Fruit fly (Drosophila melanogaster) whole organism, prepupa: ENCODE results near the gene CG14079.

Source experiments
- Blimp-1 ChIP-seq: fragments of 200-800 bp; sonication (Bioruptor generic); optimal IDR thresholded peaks from 3 replicates; lab custom pipeline; 2017; ENCODE audit warnings: missing biosample characterization, missing genetic modification characterization, mild to moderate bottlenecking, moderate library complexity, missing genetic modification reagents
- CG11294 ChIP-seq: fragments of 200-800 bp; sonication (Bioruptor generic); IDR thresholded peaks from 2 replicates; pipeline ENCODE4 v1.3.6; 2022; ENCODE audit warnings: missing biosample characterization, missing genetic modification characterization
- CG11902 ChIP-seq: fragments of 200-800 bp; sonication (Bioruptor generic); optimal IDR thresholded peaks from 3 replicates; lab custom pipeline; 2016; ENCODE audit warnings: missing biosample characterization, missing genetic modification characterization
- CG1621 ChIP-seq: fragments of 200-800 bp; sonication (Bioruptor generic); optimal IDR thresholded peaks from 3 replicates; lab custom pipeline; 2018; ENCODE audit warnings: missing biosample characterization, mild to moderate bottlenecking, missing genetic modification characterization
- CG3032 ChIP-seq: fragments of 200-800 bp; optimal IDR thresholded peaks from 2 replicates; lab custom pipeline; 2019; ENCODE audit warnings: missing biosample characterization, mild to moderate bottlenecking, missing genetic modification characterization, moderate library complexity
- CG32006 ChIP-seq: fragments of 200-800 bp; sonication (Bioruptor generic); optimal IDR thresholded peaks from 3 replicates; lab custom pipeline; 2017; ENCODE audit warnings: missing biosample characterization, mild to moderate bottlenecking, missing genetic modification characterization
- CG3919 ChIP-seq: fragments of 200-800 bp; sonication (Bioruptor generic); optimal IDR thresholded peaks from 3 replicates; lab custom pipeline; 2016; ENCODE audit warnings: missing biosample characterization, missing genetic modification characterization
- CG6276 ChIP-seq: fragments of 200-800 bp; sonication (Bioruptor generic); optimal IDR thresholded peaks from 2 replicates; lab custom pipeline; 2017; ENCODE audit warnings: missing biosample characterization, mild to moderate bottlenecking, missing genetic modification characterization
- CG6792 ChIP-seq: fragments of 200-800 bp; sonication (Bioruptor generic); optimal IDR thresholded peaks from 3 replicates; lab custom pipeline; 2016; ENCODE audit warnings: missing biosample characterization, missing genetic modification characterization
- CG6854 ChIP-seq: fragments of 200-800 bp; sonication (Bioruptor generic); optimal IDR thresholded peaks from 2 replicates; lab custom pipeline; 2017; ENCODE audit warnings: missing biosample characterization, mild to moderate bottlenecking, missing genetic modification characterization
- CG7368 ChIP-seq: fragments of 200-800 bp; sonication (Bioruptor generic); optimal IDR thresholded peaks from 3 replicates; lab custom pipeline; 2016; ENCODE audit warnings: missing biosample characterization, missing genetic modification characterization
- CG8632 ChIP-seq: fragments of 200-800 bp; sonication (Bioruptor generic); optimal IDR thresholded peaks from 3 replicates; lab custom pipeline; 2016; ENCODE audit warnings: missing biosample characterization, missing genetic modification characterization
- Eip78C ChIP-seq: fragments of 200-800 bp; sonication (Bioruptor generic); peaks from one replicate; lab custom pipeline; 2016; ENCODE audit warnings: missing biosample characterization, missing genetic modification characterization
- Eip93F ChIP-seq: fragments of 200-800 bp; sonication (Bioruptor generic); optimal IDR thresholded peaks from 2 replicates; lab custom pipeline; 2016; ENCODE audit warnings: missing biosample characterization, mild to moderate bottlenecking, missing genetic modification characterization
- Ets96B ChIP-seq: fragments of 200-800 bp; optimal IDR thresholded peaks from 2 replicates; lab custom pipeline; 2019; ENCODE audit warnings: missing biosample characterization, mild to moderate bottlenecking, missing genetic modification characterization, moderate library complexity
- Hr39 ChIP-seq: fragments of 200-800 bp; sonication (Bioruptor generic); optimal IDR thresholded peaks from 2 replicates; lab custom pipeline; 2016; ENCODE audit warnings: missing biosample characterization, missing genetic modification characterization
- Met ChIP-seq: fragments of 200-800 bp; sonication (Bioruptor generic); optimal IDR thresholded peaks from 3 replicates; lab custom pipeline; 2016; ENCODE audit warnings: missing biosample characterization, missing genetic modification characterization
- OdsH ChIP-seq: fragments of 200-800 bp; sonication (Bioruptor generic); optimal IDR thresholded peaks from 3 replicates; lab custom pipeline; 2016; ENCODE audit warnings: missing biosample characterization, missing genetic modification characterization
- Sox102F ChIP-seq: fragments of 200-800 bp; sonication (Bioruptor generic); optimal IDR thresholded peaks from 2 replicates; lab custom pipeline; 2016; ENCODE audit warnings: missing biosample characterization, mild to moderate bottlenecking, missing genetic modification characterization
- Sox14 ChIP-seq: fragments of 200-800 bp; sonication (Bioruptor generic); optimal IDR thresholded peaks from 3 replicates; lab custom pipeline; 2016; ENCODE audit warnings: missing biosample characterization, missing genetic modification characterization
- cyc ChIP-seq: fragments of 200-800 bp; sonication (Bioruptor generic); optimal IDR thresholded peaks from 3 replicates; lab custom pipeline; 2016; ENCODE audit warnings: missing biosample characterization, missing genetic modification characterization
- dsx ChIP-seq: fragments of 200-800 bp; optimal IDR thresholded peaks from 3 replicates; lab custom pipeline; 2019; ENCODE audit warnings: missing biosample characterization, mild to moderate bottlenecking, missing genetic modification characterization, moderate library complexity; ENCODE audit not compliant: poor library complexity, severe bottlenecking
- esn ChIP-seq: fragments of 200-800 bp; sonication (Bioruptor generic); optimal IDR thresholded peaks from 2 replicates; lab custom pipeline; 2016; ENCODE audit warnings: missing biosample characterization, mild to moderate bottlenecking, missing genetic modification characterization, moderate library complexity
- fd59A ChIP-seq: fragments of 200-800 bp; sonication (Bioruptor generic); optimal IDR thresholded peaks from 2 replicates; lab custom pipeline; 2017; ENCODE audit warnings: missing biosample characterization, mild to moderate bottlenecking, missing genetic modification characterization, missing genetic modification reagents
- fd85E ChIP-seq: fragments of 200-800 bp; sonication (Bioruptor generic); optimal IDR thresholded peaks from 3 replicates; lab custom pipeline; 2016; ENCODE audit warnings: missing biosample characterization, missing genetic modification characterization
- lz ChIP-seq: fragments of 200-800 bp; sonication (Bioruptor generic); optimal IDR thresholded peaks from 3 replicates; lab custom pipeline; 2016; ENCODE audit warnings: missing biosample characterization, missing genetic modification characterization
- net ChIP-seq: fragments of 200-800 bp; sonication (Bioruptor generic); optimal IDR thresholded peaks from 3 replicates; lab custom pipeline; 2016; ENCODE audit warnings: missing biosample characterization, missing genetic modification characterization
- pdm3 ChIP-seq: fragments of 200-800 bp; sonication (Bioruptor generic); optimal IDR thresholded peaks from 3 replicates; lab custom pipeline; 2016; ENCODE audit warnings: missing biosample characterization, missing genetic modification characterization
- svp ChIP-seq: fragments of 200-800 bp; sonication (Bioruptor generic); peaks from one replicate; lab custom pipeline; 2016; ENCODE audit warnings: missing biosample characterization, missing genetic modification characterization
- topi ChIP-seq: fragments of 200-800 bp; sonication (Bioruptor generic); optimal IDR thresholded peaks from 3 replicates; lab custom pipeline; 2016; ENCODE audit warnings: missing biosample characterization, missing genetic modification characterization
- vri ChIP-seq: fragments of 200-800 bp; sonication (Bioruptor generic); optimal IDR thresholded peaks from 3 replicates; lab custom pipeline; 2016; ENCODE audit warnings: missing biosample characterization, mild to moderate bottlenecking, missing genetic modification characterization

CG14079 gene

dm6 chr3L:19092125-19093058, 5.4 kb upstream of the CG14079 start, which contains the start of gene MESR6 (continued):
- TF ChIP-seq Eip93F (GFP tag; lab: Kevin White, UChicago) (peak; percentile 86), Hr39 (GFP tag; lab: Kevin White, UChicago) (no peak), net (GFP tag; lab: Kevin White, UChicago) (no peak), fd59A (GFP tag; lab: Kevin White, UChicago) (no peak)
- TF ChIP-seq, all 60 proteins: peak for 12

dm6 chr3L:19096032-19096431, 1.8 kb upstream of the CG14079 start, which contains the start of gene CNPYb:
CNPYb (minus strand) TSS chr3L:19096217.
- peak; percentile 70 for TF ChIP-seq Eip78C (GFP tag; lab: Kevin White, UChicago)
- peak; percentile 29 for TF ChIP-seq esn
- TF ChIP-seq OdsH = no peak
- TF ChIP-seq Met = peak; percentile 6
- peak; percentile 19 for TF ChIP-seq CG6854 (GFP tag; lab: Kevin White, UChicago)

dm6 chr3L:19097102-19097501, 697 bp upstream of the CG14079 start:
- TF ChIP-seq CG6276 (GFP tag; lab: Kevin White, UChicago) (no peak), pdm3 (GFP tag; lab: Kevin White, UChicago) (no peak), OdsH (no peak), CG11902 (GFP tag; lab: Kevin White, UChicago) (no peak), Ets96B (no peak), CG3032 (tag; lab: Kevin White, UChicago) (no peak), CG3919 (GFP tag; lab: Kevin White, UChicago) (no peak)
- TF ChIP-seq, all 60 proteins: peak for 0

dm6 chr3L:19100188-19100587, 2.4 kb downstream of the CG14079 start, which contains the start of gene Gem2:
Gem2 (minus strand) TSS chr3L:19100363.
- TF ChIP-seq Eip78C (GFP tag; lab: Kevin White, UChicago) (peak; percentile 66), Sox14 (no peak)
- TF ChIP-seq, all 60 proteins: peak for 1

- TF ChIP-seq CG8632 (GFP tag; lab: Kevin White, UChicago) (no peak), svp (GFP tag; lab: Kevin White, UChicago) (peak; percentile 38), dsx (GFP tag; lab: Kevin White, UChicago) (no peak), cyc (no peak), CG32006 (no peak)
- TF ChIP-seq, all 60 proteins: peak for 1
Observed at dm6 chr3L:19129565-19129964, 31.8 kb downstream of the CG14079 start, which contains the start of gene Spn75F. Spn75F (minus strand) TSS chr3L:19129665.

dm6 chr3L:19132586-19132985, 34.8 kb downstream of the CG14079 start:
- TF ChIP-seq vri (GFP tag; lab: Kevin White, UChicago) = no peak
- no peak for TF ChIP-seq lz (GFP tag; lab: Kevin White, UChicago)
- no peak for TF ChIP-seq CG3032 (tag; lab: Kevin White, UChicago)
- TF ChIP-seq esn = no peak
- TF ChIP-seq CG32006 = no peak
- no peak for TF ChIP-seq Ets96B
- no peak for TF ChIP-seq CG6854 (GFP tag; lab: Kevin White, UChicago)
- TF ChIP-seq CG6792 (GFP tag; lab: Kevin White, UChicago) = no peak
- TF ChIP-seq svp (GFP tag; lab: Kevin White, UChicago) = no peak
- TF ChIP-seq net (GFP tag; lab: Kevin White, UChicago) = no peak
- no peak for TF ChIP-seq CG11294 (GFP tag; lab: Robert Waterston, UW)
- TF ChIP-seq CG1621 (tag; lab: Kevin White, UChicago) = no peak
- TF ChIP-seq CG7368 (GFP tag; lab: Kevin White, UChicago) = no peak
- no peak for TF ChIP-seq fd85E (GFP tag; lab: Kevin White, UChicago)
- no peak for TF ChIP-seq topi (GFP tag; lab: Kevin White, UChicago)
- no peak for TF ChIP-seq Blimp-1 (GFP tag; lab: Kevin White, UChicago)
- no peak for TF ChIP-seq Sox102F (GFP tag; lab: Kevin White, UChicago)
